Fruit fly (Drosophila melanogaster) whole organism, prepupa: ENCODE measurements around the gene CG32170.
A peak's percentile ranks its signal among the peaks of the same experiment; 100 is the strongest.

ENCODE experiments used
- Blimp-1 ChIP-seq: fragments of 200-800 bp; sonication (Bioruptor generic); optimal IDR thresholded peaks from 3 replicates; lab custom pipeline; 2017; ENCODE audit warnings: missing biosample characterization, missing genetic modification characterization, mild to moderate bottlenecking, moderate library complexity, missing genetic modification reagents
- CG10669 ChIP-seq: fragments of 200-800 bp; sonication (Bioruptor generic); optimal IDR thresholded peaks from 3 replicates; lab custom pipeline; 2018; ENCODE audit warnings: missing biosample characterization, mild to moderate bottlenecking, missing genetic modification characterization, moderate library complexity
- CG11294 ChIP-seq: fragments of 200-800 bp; sonication (Bioruptor generic); IDR thresholded peaks from 2 replicates; pipeline ENCODE4 v1.3.6; 2022; ENCODE audit warnings: missing biosample characterization, missing genetic modification characterization
- CG11762 ChIP-seq: fragments of 200-800 bp; sonication (Bioruptor generic); optimal IDR thresholded peaks from 3 replicates; lab custom pipeline; 2016; ENCODE audit warnings: missing biosample characterization, missing genetic modification characterization; ENCODE audit not compliant: insufficient read depth
- CG1621 ChIP-seq: fragments of 200-800 bp; sonication (Bioruptor generic); optimal IDR thresholded peaks from 3 replicates; lab custom pipeline; 2018; ENCODE audit warnings: missing biosample characterization, mild to moderate bottlenecking, missing genetic modification characterization
- CG31627 ChIP-seq: fragments of 200-800 bp; sonication (Bioruptor generic); optimal IDR thresholded peaks from 3 replicates; lab custom pipeline; 2016; ENCODE audit warnings: missing biosample characterization, missing genetic modification characterization
- CG32006 ChIP-seq: fragments of 200-800 bp; sonication (Bioruptor generic); optimal IDR thresholded peaks from 3 replicates; lab custom pipeline; 2017; ENCODE audit warnings: missing biosample characterization, mild to moderate bottlenecking, missing genetic modification characterization
- CG34406 ChIP-seq: fragments of 200-800 bp; sonication (Bioruptor generic); optimal IDR thresholded peaks from 3 replicates; lab custom pipeline; 2016; ENCODE audit warnings: missing biosample characterization, missing genetic modification characterization
- CG3919 ChIP-seq: fragments of 200-800 bp; sonication (Bioruptor generic); optimal IDR thresholded peaks from 3 replicates; lab custom pipeline; 2016; ENCODE audit warnings: missing biosample characterization, missing genetic modification characterization
- CG6163 ChIP-seq: fragments of 200-800 bp; sonication (Bioruptor generic); IDR thresholded peaks from 3 replicates; pipeline ENCODE4 v1.3.6; 2022; ENCODE audit warnings: missing biosample characterization, missing genetic modification characterization
- CG6276 ChIP-seq: fragments of 200-800 bp; sonication (Bioruptor generic); optimal IDR thresholded peaks from 2 replicates; lab custom pipeline; 2017; ENCODE audit warnings: missing biosample characterization, mild to moderate bottlenecking, missing genetic modification characterization
- CG6792 ChIP-seq: fragments of 200-800 bp; sonication (Bioruptor generic); optimal IDR thresholded peaks from 3 replicates; lab custom pipeline; 2016; ENCODE audit warnings: missing biosample characterization, missing genetic modification characterization
- CG6808 ChIP-seq: fragments of 200-800 bp; sonication (Bioruptor generic); optimal IDR thresholded peaks from 3 replicates; lab custom pipeline; 2017; ENCODE audit warnings: missing biosample characterization, missing genetic modification characterization, mild to moderate bottlenecking, moderate library complexity, missing genetic modification reagents
- CG6854 ChIP-seq: fragments of 200-800 bp; sonication (Bioruptor generic); optimal IDR thresholded peaks from 2 replicates; lab custom pipeline; 2017; ENCODE audit warnings: missing biosample characterization, mild to moderate bottlenecking, missing genetic modification characterization
- CG7368 ChIP-seq: fragments of 200-800 bp; sonication (Bioruptor generic); optimal IDR thresholded peaks from 3 replicates; lab custom pipeline; 2016; ENCODE audit warnings: missing biosample characterization, missing genetic modification characterization
- CG8319 ChIP-seq: fragments of 200-800 bp; sonication (Bioruptor generic); optimal IDR thresholded peaks from 3 replicates; lab custom pipeline; 2016; ENCODE audit warnings: missing biosample characterization, missing genetic modification characterization
- CG8632 ChIP-seq: fragments of 200-800 bp; sonication (Bioruptor generic); optimal IDR thresholded peaks from 3 replicates; lab custom pipeline; 2016; ENCODE audit warnings: missing biosample characterization, missing genetic modification characterization
- CG9139 ChIP-seq: fragments of 200-800 bp; sonication (Bioruptor generic); optimal IDR thresholded peaks from 3 replicates; lab custom pipeline; 2017; ENCODE audit warnings: missing biosample characterization, mild to moderate bottlenecking, missing genetic modification characterization
- Eip75B ChIP-seq: fragments of 200-800 bp; sonication (Bioruptor generic); optimal IDR thresholded peaks from 3 replicates; lab custom pipeline; 2016; ENCODE audit warnings: missing biosample characterization, missing genetic modification characterization
- Eip78C ChIP-seq: fragments of 200-800 bp; sonication (Bioruptor generic); peaks from one replicate; lab custom pipeline; 2016; ENCODE audit warnings: missing biosample characterization, missing genetic modification characterization
- Eip93F ChIP-seq: fragments of 200-800 bp; sonication (Bioruptor generic); optimal IDR thresholded peaks from 2 replicates; lab custom pipeline; 2016; ENCODE audit warnings: missing biosample characterization, mild to moderate bottlenecking, missing genetic modification characterization
- Ets21C ChIP-seq: fragments of 200-800 bp; sonication (Bioruptor generic); optimal IDR thresholded peaks from 3 replicates; lab custom pipeline; 2016; ENCODE audit warnings: missing biosample characterization, missing genetic modification characterization
- Gug ChIP-seq: fragments of 200-800 bp; sonication (Bioruptor generic); IDR thresholded peaks from 2 replicates; pipeline ENCODE4 v1.3.6; 2022; ENCODE audit warnings: missing biosample characterization, missing genetic modification characterization
- Hr38 ChIP-seq: sonication (Bioruptor generic); optimal IDR thresholded peaks from 2 replicates; lab custom pipeline; 2016; ENCODE audit warnings: missing biosample characterization, missing genetic modification characterization
- Lpt ChIP-seq: fragments of 200-800 bp; sonication (Bioruptor generic); optimal IDR thresholded peaks from 3 replicates; lab custom pipeline; 2016; ENCODE audit warnings: missing biosample characterization, missing genetic modification characterization
- Met ChIP-seq: fragments of 200-800 bp; sonication (Bioruptor generic); optimal IDR thresholded peaks from 3 replicates; lab custom pipeline; 2016; ENCODE audit warnings: missing biosample characterization, missing genetic modification characterization
- OdsH ChIP-seq: fragments of 200-800 bp; sonication (Bioruptor generic); optimal IDR thresholded peaks from 3 replicates; lab custom pipeline; 2016; ENCODE audit warnings: missing biosample characterization, missing genetic modification characterization
- Smox ChIP-seq: fragments of 200-800 bp; sonication (Bioruptor generic); optimal IDR thresholded peaks from 3 replicates; lab custom pipeline; 2016; ENCODE audit warnings: missing biosample characterization, missing genetic modification characterization
- Sox102F ChIP-seq: fragments of 200-800 bp; sonication (Bioruptor generic); optimal IDR thresholded peaks from 2 replicates; lab custom pipeline; 2016; ENCODE audit warnings: missing biosample characterization, mild to moderate bottlenecking, missing genetic modification characterization
- Sox14 ChIP-seq: fragments of 200-800 bp; sonication (Bioruptor generic); optimal IDR thresholded peaks from 3 replicates; lab custom pipeline; 2016; ENCODE audit warnings: missing biosample characterization, missing genetic modification characterization
- Sox15 ChIP-seq: fragments of 200-800 bp; sonication (Bioruptor generic); optimal IDR thresholded peaks from 3 replicates; lab custom pipeline; 2016; ENCODE audit warnings: missing biosample characterization, missing genetic modification characterization
- achi ChIP-seq: fragments of 200-800 bp; sonication (Bioruptor generic); optimal IDR thresholded peaks from 3 replicates; lab custom pipeline; 2016; ENCODE audit warnings: missing biosample characterization, missing genetic modification characterization
- acj6 ChIP-seq: fragments of 200-800 bp; sonication (Bioruptor generic); optimal IDR thresholded peaks from 3 replicates; lab custom pipeline; 2016; ENCODE audit warnings: missing biosample characterization, missing genetic modification characterization
- cyc ChIP-seq: fragments of 200-800 bp; sonication (Bioruptor generic); optimal IDR thresholded peaks from 3 replicates; lab custom pipeline; 2016; ENCODE audit warnings: missing biosample characterization, missing genetic modification characterization
- dac ChIP-seq: fragments of 200-800 bp; sonication (Bioruptor generic); optimal IDR thresholded peaks from 2 replicates; lab custom pipeline; 2017; ENCODE audit warnings: missing biosample characterization, mild to moderate bottlenecking, missing genetic modification characterization
- dsx ChIP-seq: fragments of 200-800 bp; optimal IDR thresholded peaks from 3 replicates; lab custom pipeline; 2019; ENCODE audit warnings: missing biosample characterization, mild to moderate bottlenecking, missing genetic modification characterization, moderate library complexity; ENCODE audit not compliant: poor library complexity, severe bottlenecking
- eg ChIP-seq: fragments of 200-800 bp; sonication (Bioruptor generic); IDR thresholded peaks from 3 replicates; pipeline ENCODE4 v1.3.6; 2022; ENCODE audit warnings: missing biosample characterization, missing genetic modification characterization
- esn ChIP-seq: fragments of 200-800 bp; sonication (Bioruptor generic); optimal IDR thresholded peaks from 2 replicates; lab custom pipeline; 2016; ENCODE audit warnings: missing biosample characterization, mild to moderate bottlenecking, missing genetic modification characterization, moderate library complexity
- fd59A ChIP-seq: fragments of 200-800 bp; sonication (Bioruptor generic); optimal IDR thresholded peaks from 2 replicates; lab custom pipeline; 2017; ENCODE audit warnings: missing biosample characterization, mild to moderate bottlenecking, missing genetic modification characterization, missing genetic modification reagents
- fkh ChIP-seq: fragments of 200-800 bp; sonication (Bioruptor generic); optimal IDR thresholded peaks from 3 replicates; lab custom pipeline; 2017; ENCODE audit warnings: missing biosample characterization, mild to moderate bottlenecking, missing genetic modification characterization, moderate library complexity
- net ChIP-seq: fragments of 200-800 bp; sonication (Bioruptor generic); optimal IDR thresholded peaks from 3 replicates; lab custom pipeline; 2016; ENCODE audit warnings: missing biosample characterization, missing genetic modification characterization
- pdm3 ChIP-seq: fragments of 200-800 bp; sonication (Bioruptor generic); optimal IDR thresholded peaks from 3 replicates; lab custom pipeline; 2016; ENCODE audit warnings: missing biosample characterization, missing genetic modification characterization
- spab ChIP-seq: fragments of 200-800 bp; sonication (Bioruptor generic); optimal IDR thresholded peaks from 2 replicates; lab custom pipeline; 2017; ENCODE audit warnings: missing biosample characterization, mild to moderate bottlenecking, missing genetic modification characterization, missing genetic modification reagents
- ss ChIP-seq, 2 experiments: fragments of 200-800 bp; sonication (Bioruptor generic); optimal IDR thresholded peaks; 2 replicates in 1 of 2; 3 replicates in 1 of 2; lab custom pipeline; 2017 to 2018; ENCODE audit warnings: mild to moderate bottlenecking in 2 of 2, missing biosample characterization in 2 of 2, missing genetic modification characterization in 2 of 2, moderate library complexity in 1 of 2
- svp ChIP-seq: fragments of 200-800 bp; sonication (Bioruptor generic); peaks from one replicate; lab custom pipeline; 2016; ENCODE audit warnings: missing biosample characterization, missing genetic modification characterization
- topi ChIP-seq: fragments of 200-800 bp; sonication (Bioruptor generic); optimal IDR thresholded peaks from 3 replicates; lab custom pipeline; 2016; ENCODE audit warnings: missing biosample characterization, missing genetic modification characterization
- vri ChIP-seq: fragments of 200-800 bp; sonication (Bioruptor generic); optimal IDR thresholded peaks from 3 replicates; lab custom pipeline; 2016; ENCODE audit warnings: missing biosample characterization, mild to moderate bottlenecking, missing genetic modification characterization

The CG32170 gene

dm6 chr3L:16914113-16914512, 37.0 kb downstream of the CG32170 start:
- no peak for TF ChIP-seq CG8319
- TF ChIP-seq Lpt (GFP tag; lab: Kevin White, UChicago) = no peak
- no peak for TF ChIP-seq Gug (GFP tag; lab: Robert Waterston, UW)
- no peak for TF ChIP-seq CG3919 (GFP tag; lab: Kevin White, UChicago)
- TF ChIP-seq vri = peak; percentile 70
- peak; percentile 5 for TF ChIP-seq CG6808 (GFP tag; lab: Kevin White, UChicago)
- TF ChIP-seq CG7368 (GFP tag; lab: Kevin White, UChicago) = peak; percentile 18
- TF ChIP-seq Eip78C (GFP tag; lab: Kevin White, UChicago) = peak; percentile 55
- no peak for TF ChIP-seq CG34406 (GFP tag; lab: Kevin White, UChicago)
- TF ChIP-seq fkh = peak; percentile 59
- peak in 1 of 2 experiments; percentile 6 for TF ChIP-seq ss (GFP tag; optimal IDR thresholded peaks at IDR 0.05; lab: Kevin White, UChicago)
- TF ChIP-seq spab (GFP tag; lab: Kevin White, UChicago) = no peak

dm6 chr3L:16915766-16916476, 38.8 kb downstream of the CG32170 start:
- TF ChIP-seq topi (peak; percentile 63), Sox14 (peak; percentile 70), OdsH (GFP tag; lab: Kevin White, UChicago) (peak; percentile 81), CG6792 (GFP tag; lab: Kevin White, UChicago) (peak; percentile 55), Blimp-1 (GFP tag; lab: Kevin White, UChicago) (no peak), CG6854 (GFP tag; lab: Kevin White, UChicago) (no peak), Hr38 (GFP tag; lab: Kevin White, UChicago) (no peak), Lpt (GFP tag; lab: Kevin White, UChicago) (peak; percentile 78), CG34406 (GFP tag; lab: Kevin White, UChicago) (peak; percentile 61), dac (peak; percentile 67), CG6276 (GFP tag; lab: Kevin White, UChicago) (peak; percentile 93), eg (GFP tag; lab: Robert Waterston, UW) (peak; percentile 91), CG6163 (peak; percentile 82), dsx (GFP tag; lab: Kevin White, UChicago) (peak; percentile 67), CG10669 (peak; percentile 79), CG11762 (peak; percentile 73), CG1621 (tag; lab: Kevin White, UChicago) (peak; percentile 51), CG7368 (GFP tag; lab: Kevin White, UChicago) (peak; percentile 71), CG8319 (peak; percentile 71), svp (no peak), Sox15 (GFP tag; lab: Kevin White, UChicago) (no peak), cyc (GFP tag; lab: Kevin White, UChicago) (peak; percentile 37), Sox102F (GFP tag; lab: Kevin White, UChicago) (peak; percentile 26), CG9139 (GFP tag; lab: Kevin White, UChicago) (peak; percentile 59), CG31627 (GFP tag; lab: Kevin White, UChicago) (peak; percentile 9), CG32006 (GFP tag; lab: Kevin White, UChicago) (peak; percentile 91), Eip75B (GFP tag; lab: Kevin White, UChicago) (peak; percentile 73), esn (GFP tag; lab: Kevin White, UChicago) (peak; percentile 54), CG3919 (GFP tag; lab: Kevin White, UChicago) (peak; percentile 89), Eip93F (GFP tag; lab: Kevin White, UChicago) (no peak), vri (no peak), Ets21C (no peak), pdm3 (GFP tag; lab: Kevin White, UChicago) (peak; percentile 82), net (GFP tag; lab: Kevin White, UChicago) (peak; percentile 81), Met (GFP tag; lab: Kevin White, UChicago) (peak; percentile 42), Gug (GFP tag; lab: Robert Waterston, UW) (peak; percentile 83), achi (GFP tag; lab: Kevin White, UChicago) (peak; percentile 78), CG11294 (GFP tag; lab: Robert Waterston, UW) (peak; percentile 71), CG8632 (GFP tag; lab: Kevin White, UChicago) (peak; percentile 58), ss (GFP tag; optimal IDR thresholded peaks at IDR 0.05; lab: Kevin White, UChicago) (peak; percentile 53 to 82), fd59A (GFP tag; lab: Kevin White, UChicago) (peak; percentile 65), Smox (GFP tag; lab: Kevin White, UChicago) (no peak), acj6 (GFP tag; lab: Kevin White, UChicago) (peak; percentile 78)
